Fruit fly (Drosophila melanogaster): ENCODE measurements around the gene CG17349.

DNA sequence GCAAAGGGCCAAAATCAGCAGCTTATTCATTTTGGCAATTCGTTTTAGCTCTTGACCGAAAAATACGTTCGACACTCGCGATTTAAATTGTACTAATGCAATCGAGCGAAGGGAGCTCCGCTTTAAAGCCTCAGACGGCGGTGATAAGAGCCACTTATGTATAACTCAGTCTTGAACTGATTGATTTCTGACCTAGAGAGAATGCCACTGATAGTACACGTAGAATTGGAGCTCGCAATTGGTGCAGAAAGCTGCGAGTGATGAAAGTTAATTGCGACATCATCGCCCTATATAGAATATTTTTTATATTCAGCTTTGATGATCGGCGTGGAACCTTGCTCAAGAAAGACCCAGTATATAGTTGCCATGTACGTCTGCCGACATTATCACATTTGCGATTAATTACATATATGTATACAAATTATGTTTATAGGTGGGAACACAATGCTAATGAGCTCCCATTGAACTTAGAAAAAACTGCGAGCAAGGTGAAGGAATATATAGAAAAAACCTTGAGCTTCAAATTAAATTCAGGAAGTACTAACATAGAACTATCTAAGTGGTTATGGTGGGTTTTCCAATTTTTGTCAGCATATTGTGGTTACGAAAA, 16.0 kb downstream of the CG17349 start, which contains the start of gene fon:
- TF ChIP-seq ttk (optimal IDR thresholded peaks at IDR 0.05) (no peak), insv (optimal IDR thresholded peaks at IDR 0.05) (no peak), Myc (optimal IDR thresholded peaks at IDR 0.05) (no peak), psq (optimal IDR thresholded peaks at IDR 0.05) (no peak), h (optimal IDR thresholded peaks at IDR 0.05) (no peak)

Data from Kc167 (cell line).